Worm (Caenorhabditis elegans) whole organism, L3 larva: ENCODE measurements around the gene nspb-1.

ENCODE experiments used
- daf-12 ChIP-seq: fragments of 150-350 bp; optimal IDR thresholded peaks from 2 replicates; lab custom pipeline; 2014; ENCODE audit warnings: missing biosample characterization, missing genetic modification reagents, missing genetic modification characterization
- egl-27 ChIP-seq: sonication (generic microtip); optimal IDR thresholded peaks from 4 replicates; lab custom pipeline; 2017; ENCODE audit warnings: missing biosample characterization, missing genetic modification reagents, missing genetic modification characterization
- elt-2 ChIP-seq: sonication (generic microtip); optimal IDR thresholded peaks from 2 replicates; lab custom pipeline; 2016; ENCODE audit warnings: missing genetic modification reagents, mild to moderate bottlenecking, missing genetic modification characterization, missing compliant biosample characterization
- jun-1 ChIP-seq: fragments of 150-350 bp; optimal IDR thresholded peaks from 2 replicates; lab custom pipeline; 2014; ENCODE audit warnings: missing biosample characterization, missing genetic modification reagents, missing genetic modification characterization
- nfya-1 ChIP-seq: sonication (generic microtip); optimal IDR thresholded peaks from 2 replicates; lab custom pipeline; 2017; ENCODE audit warnings: missing genetic modification characterization, mild to moderate bottlenecking, missing compliant biosample characterization, antibody characterized with exemption, moderate library complexity; ENCODE audit not compliant: insufficient read depth
- nhr-25 ChIP-seq: sonication (generic microtip); optimal IDR thresholded peaks from 2 replicates; lab custom pipeline; 2017; ENCODE audit warnings: missing biosample characterization, missing genetic modification characterization
- pha-4 ChIP-seq: fragments of 150-350 bp; optimal IDR thresholded peaks from 2 replicates; lab custom pipeline; 2014; ENCODE audit warnings: missing biosample characterization, missing genetic modification reagents, missing genetic modification characterization

DNA sequence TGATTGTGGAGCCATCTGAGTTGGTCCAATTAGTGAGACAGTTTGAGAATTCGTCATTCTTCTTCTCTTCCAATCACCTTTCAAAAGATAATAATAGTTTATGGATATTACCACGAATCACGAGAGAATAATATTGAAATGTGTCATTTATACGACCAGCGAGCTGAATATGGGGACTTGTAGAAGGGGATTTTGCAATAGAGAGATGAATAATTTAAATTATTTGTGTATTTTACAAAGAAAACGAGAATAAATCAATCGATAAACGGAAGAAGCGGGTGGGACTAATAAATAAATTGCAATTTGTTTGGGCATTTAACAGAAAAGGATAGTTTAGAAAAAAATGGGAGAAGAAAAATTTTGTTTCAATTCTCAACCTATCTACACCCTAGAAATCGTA, 8.3 kb downstream of the nspb-1 start, which contains the start of gene odr-8:
- TF ChIP-seq nfya-1 (tag; lab: Kevin White, UChicago) (no peak), egl-27 (tag; lab: Kevin White, UChicago) (no peak), pha-4 (tag; lab: Kevin White, UChicago) (no peak), jun-1 (tag; lab: Kevin White, UChicago) (no peak), elt-2 (no peak), nhr-25 (no peak), daf-12 (tag; lab: Kevin White, UChicago) (no peak)
